Worm (Caenorhabditis elegans) whole organism, young adult: ENCODE data around the gene gad-1.

Source experiments
- F37B4.10 ChIP-seq: fragments of 200-800 bp; sonication (Bioruptor generic); IDR thresholded peaks from 2 replicates; pipeline ENCODE4 v1.3.6; 2022; ENCODE audit warnings: missing genetic modification characterization, missing compliant biosample characterization
- F39B2.1 ChIP-seq: fragments of 200-800 bp; sonication (Bioruptor generic); IDR thresholded peaks from 2 replicates; pipeline ENCODE4 v1.3.6; 2022; ENCODE audit warnings: missing genetic modification reagents, missing genetic modification characterization, missing compliant biosample characterization
- ama-1 ChIP-seq, 3 experiments: fragments of 150-350 bp in 1 of 3; sonication (generic microtip) in 2 of 3; optimal IDR thresholded peaks; 2 replicates each; lab custom pipeline; 2014 to 2018; ENCODE audit warnings: missing biosample characterization in 2 of 3, missing genetic modification characterization in 2 of 3, missing genetic modification reagents in 2 of 3
- aptf-2 ChIP-seq: fragments of 200-800 bp; sonication (Bioruptor generic); conservative IDR thresholded peaks from 2 replicates; pipeline ENCODE4 v1.3.6; 2022; ENCODE audit warnings: missing genetic modification reagents, missing genetic modification characterization, missing compliant biosample characterization
- aptf-3 ChIP-seq: fragments of 200-800 bp; sonication (Bioruptor generic); IDR thresholded peaks from 2 replicates; pipeline ENCODE4 v1.3.6; 2022; ENCODE audit warnings: missing genetic modification characterization, missing compliant biosample characterization
- ceh-79 ChIP-seq: sonication (generic microtip); optimal IDR thresholded peaks from 2 replicates; lab custom pipeline; 2017; ENCODE audit warnings: mild to moderate bottlenecking, missing genetic modification characterization, missing compliant biosample characterization
- die-1 ChIP-seq: sonication (generic microtip); optimal IDR thresholded peaks from 2 replicates; lab custom pipeline; 2016; ENCODE audit warnings: missing genotype, mild to moderate bottlenecking, missing genetic modification characterization, missing compliant biosample characterization
- ets-4 ChIP-seq: fragments of 200-800 bp; sonication (Bioruptor generic); optimal IDR thresholded peaks from 2 replicates; lab custom pipeline; 2018; ENCODE audit warnings: mild to moderate bottlenecking, missing genetic modification characterization, missing compliant biosample characterization
- lin-40 ChIP-seq: sonication (generic microtip); optimal IDR thresholded peaks from 2 replicates; lab custom pipeline; 2016; ENCODE audit warnings: missing genetic modification characterization, mild to moderate bottlenecking, missing compliant biosample characterization, missing genotype, missing genetic modification reagents
- madf-3 ChIP-seq: fragments of 200-800 bp; sonication (Bioruptor generic); IDR thresholded peaks from 2 replicates; pipeline ENCODE4 v1.3.6; 2022; ENCODE audit warnings: missing genetic modification reagents, missing genetic modification characterization, missing compliant biosample characterization
- mcd-1 ChIP-seq: fragments of 200-800 bp; sonication (Bioruptor generic); IDR thresholded peaks from 2 replicates; pipeline ENCODE4 v1.3.6; 2022; ENCODE audit warnings: missing genetic modification reagents, missing genetic modification characterization, missing compliant biosample characterization
- snpc-4 ChIP-seq, 5 experiments: fragments of 150-350 bp in 1 of 5; sonication (generic microtip) in 4 of 5; optimal IDR thresholded peaks; 2 replicates each; lab custom pipeline; 2014 to 2018; ENCODE audit warnings: missing genetic modification characterization in 5 of 5, missing biosample characterization in 3 of 5, antibody characterized with exemption in 2 of 5, mild to moderate bottlenecking in 2 of 5, missing compliant biosample characterization in 2 of 5, missing genotype in 2 of 5, moderate library complexity in 2 of 5, missing genetic modification reagents in 1 of 5
- zfh-2 ChIP-seq: fragments of 200-800 bp; sonication (Bioruptor generic); conservative IDR thresholded peaks from 2 replicates; pipeline ENCODE4 v1.3.6; 2022; ENCODE audit warnings: missing genetic modification reagents, missing genetic modification characterization, missing compliant biosample characterization

ce11 chrV:6436332-6436731 is 3.0 kb upstream of the gad-1 start, which contains the start of gene hpo-19:
- TF ChIP-seq lin-40 (tag; lab: Kevin White, UChicago), result no peak
- TF ChIP-seq F39B2.1 (GFP tag; lab: Robert Waterston, UW), result no peak
- no peak for TF ChIP-seq snpc-4 (GFP tag; optimal IDR thresholded peaks at IDR 0.05; lab: Kevin White, UChicago)
- TF ChIP-seq snpc-4 (tag; optimal IDR thresholded peaks at IDR 0.05; lab: Kevin White, UChicago), result no peak
- TF ChIP-seq mcd-1, result no peak
- TF ChIP-seq ets-4 (GFP tag; lab: Kevin White, UChicago), result no peak
- TF ChIP-seq zfh-2 (GFP tag; lab: Robert Waterston, UW), result no peak
- TF ChIP-seq die-1 (tag; lab: Kevin White, UChicago), result no peak
- no peak for TF ChIP-seq aptf-2 (GFP tag; lab: Robert Waterston, UW)
- no peak for TF ChIP-seq ama-1 (optimal IDR thresholded peaks at IDR 0.05; lab: Kevin White, UChicago)
- TF ChIP-seq ama-1 (GFP tag; optimal IDR thresholded peaks at IDR 0.05; lab: Kevin White, UChicago), result no peak
- no peak for TF ChIP-seq aptf-3 (GFP tag; lab: Robert Waterston, UW)
- TF ChIP-seq F37B4.10 (GFP tag; lab: Robert Waterston, UW), result no peak
- no peak for TF ChIP-seq ceh-79 (tag; lab: Kevin White, UChicago)
- 0 out of 2 replicates have a peak, but pooled peaks have one; percentile 54 for TF ChIP-seq madf-3 (GFP tag; lab: Robert Waterston, UW)
